Worm (Caenorhabditis elegans) whole organism, L2 larva: ENCODE results near the gene ccz-1.

ENCODE experiments used
- F13H6.1 ChIP-seq: sonication (generic microtip); optimal IDR thresholded peaks from 2 replicates; lab custom pipeline; 2016; ENCODE audit warnings: missing genetic modification characterization, missing compliant biosample characterization
- R02D3.7 ChIP-seq: fragments of 150-350 bp; optimal IDR thresholded peaks from 2 replicates; lab custom pipeline; 2014; ENCODE audit warnings: missing biosample characterization, missing genetic modification characterization
- Y55F3AM.14 ChIP-seq: fragments of 200-800 bp; sonication (Bioruptor generic); optimal IDR thresholded peaks from 2 replicates; lab custom pipeline; 2018; ENCODE audit warnings: mild to moderate bottlenecking, missing genetic modification characterization, missing compliant biosample characterization
- ZK546.5 ChIP-seq: sonication (generic microtip); optimal IDR thresholded peaks from 2 replicates; lab custom pipeline; 2017; ENCODE audit warnings: missing biosample characterization, missing genetic modification characterization
- crh-2 ChIP-seq: sonication (generic microtip); optimal IDR thresholded peaks from 2 replicates; lab custom pipeline; 2017; ENCODE audit warnings: missing biosample characterization, missing genetic modification characterization
- egl-27 ChIP-seq: sonication (generic microtip); optimal IDR thresholded peaks from 3 replicates; lab custom pipeline; 2017; ENCODE audit warnings: missing biosample characterization, missing genetic modification reagents, missing genetic modification characterization
- elt-3 ChIP-seq: sonication (generic microtip); optimal IDR thresholded peaks from 2 replicates; lab custom pipeline; 2017; ENCODE audit warnings: missing biosample characterization, missing genetic modification characterization
- fos-1 ChIP-seq: fragments of 150-350 bp; optimal IDR thresholded peaks from 2 replicates; lab custom pipeline; 2014; ENCODE audit warnings: missing biosample characterization, missing genetic modification characterization
- gmeb-1 ChIP-seq: fragments of 150-350 bp; optimal IDR thresholded peaks from 2 replicates; lab custom pipeline; 2014; ENCODE audit warnings: missing biosample characterization, missing genetic modification characterization
- lin-11 ChIP-seq: fragments of 150-350 bp; sonication (generic microtip); optimal IDR thresholded peaks from 2 replicates; lab custom pipeline; 2014; ENCODE audit warnings: missing biosample characterization, missing genetic modification characterization, inconsistent platforms, mixed read lengths
- lin-13 ChIP-seq: fragments of 150-350 bp; optimal IDR thresholded peaks from 2 replicates; lab custom pipeline; 2014; ENCODE audit warnings: missing biosample characterization, missing genetic modification reagents, missing genetic modification characterization
- lsy-2 ChIP-seq, 2 experiments: fragments of 150-350 bp in 1 of 2; sonication (generic microtip) in 1 of 2; optimal IDR thresholded peaks; 2 replicates each; lab custom pipeline; 2014 to 2017; ENCODE audit warnings: missing biosample characterization in 2 of 2, missing genetic modification characterization in 2 of 2
- mbf-1 ChIP-seq: sonication (generic microtip); optimal IDR thresholded peaks from 2 replicates; lab custom pipeline; 2017; ENCODE audit warnings: missing biosample characterization, missing genetic modification characterization
- nhr-11 ChIP-seq: fragments of 150-350 bp; optimal IDR thresholded peaks from 2 replicates; lab custom pipeline; 2014; ENCODE audit warnings: missing biosample characterization, missing genetic modification characterization
- nhr-12 ChIP-seq: fragments of 150-350 bp; optimal IDR thresholded peaks from 2 replicates; lab custom pipeline; 2014; ENCODE audit warnings: missing biosample characterization, missing genetic modification characterization
- nhr-129 ChIP-seq: fragments of 150-350 bp; optimal IDR thresholded peaks from 2 replicates; lab custom pipeline; 2014; ENCODE audit warnings: missing biosample characterization, missing genetic modification characterization
- nhr-21 ChIP-seq: fragments of 150-350 bp; optimal IDR thresholded peaks from 2 replicates; lab custom pipeline; 2014; ENCODE audit warnings: missing biosample characterization, missing genetic modification characterization
- nhr-237 ChIP-seq: fragments of 150-350 bp; optimal IDR thresholded peaks from 2 replicates; lab custom pipeline; 2014; ENCODE audit warnings: missing biosample characterization, missing genetic modification characterization
- nhr-25 ChIP-seq: fragments of 150-350 bp; sonication (generic microtip); optimal IDR thresholded peaks from 3 replicates; lab custom pipeline; 2014; ENCODE audit warnings: missing biosample characterization, missing genetic modification characterization
- peb-1 ChIP-seq: fragments of 150-350 bp; optimal IDR thresholded peaks from 2 replicates; lab custom pipeline; 2014; ENCODE audit warnings: missing biosample characterization, missing genetic modification characterization
- sem-4 ChIP-seq: fragments of 150-350 bp; optimal IDR thresholded peaks from 2 replicates; lab custom pipeline; 2014; ENCODE audit warnings: missing biosample characterization, missing genetic modification reagents, missing genetic modification characterization
- skn-1 ChIP-seq: sonication (generic microtip); optimal IDR thresholded peaks from 2 replicates; lab custom pipeline; 2017; ENCODE audit warnings: missing biosample characterization, missing genetic modification characterization
- sma-3 ChIP-seq: sonication (generic microtip); optimal IDR thresholded peaks from 2 replicates; lab custom pipeline; 2016; ENCODE audit warnings: missing genetic modification reagents, missing genetic modification characterization, missing compliant biosample characterization
- sma-9 ChIP-seq, 2 experiments: fragments of 150-350 bp in 1 of 2; sonication (generic microtip) in 1 of 2; optimal IDR thresholded peaks; 2 replicates each; lab custom pipeline; 2014 to 2016; ENCODE audit warnings: missing genetic modification characterization in 2 of 2, mild to moderate bottlenecking in 1 of 2, missing biosample characterization in 1 of 2, missing compliant biosample characterization in 1 of 2, missing genetic modification reagents in 1 of 2, moderate library complexity in 1 of 2
- unc-55 ChIP-seq: fragments of 150-350 bp; sonication (generic microtip); optimal IDR thresholded peaks from 3 replicates; lab custom pipeline; 2014; ENCODE audit warnings: missing biosample characterization, missing genetic modification reagents, missing genetic modification characterization
- unc-62 ChIP-seq: fragments of 150-350 bp; optimal IDR thresholded peaks from 2 replicates; lab custom pipeline; 2014; ENCODE audit warnings: missing biosample characterization, missing genetic modification reagents, missing genetic modification characterization
- ztf-11 ChIP-seq: sonication (generic microtip); optimal IDR thresholded peaks from 2 replicates; lab custom pipeline; 2017; ENCODE audit warnings: missing biosample characterization, missing genetic modification characterization

Gene ccz-1

ce11 chrV:13716531-13716930 is 37.9 kb downstream of the ccz-1 start, which contains the start of gene T01D3.6:
Gene T01D3.6, plus strand, starts transcription at chrV:13716824.
- no peak for TF ChIP-seq nhr-129 (tag; lab: Kevin White, UChicago)
- TF ChIP-seq lin-11: no peak
- TF ChIP-seq fos-1 (tag; lab: Kevin White, UChicago): peak; percentile 88
- no peak for TF ChIP-seq elt-3 (tag; lab: Kevin White, UChicago)
- peak; percentile 34 for TF ChIP-seq gmeb-1 (tag; lab: Kevin White, UChicago)
- TF ChIP-seq sma-9 (GFP tag; optimal IDR thresholded peaks at IDR 0.05; lab: Kevin White, UChicago): peak; percentile 56
- TF ChIP-seq sma-9 (tag; optimal IDR thresholded peaks at IDR 0.05; lab: Kevin White, UChicago): no peak

ce11 chrV:13724781-13725180 is 46.1 kb downstream of the ccz-1 start, which contains the start of gene F35E12.2:
Gene F35E12.2, minus strand, starts transcription at chrV:13724881.
- TF ChIP-seq ZK546.5 (tag; lab: Kevin White, UChicago): no peak
- TF ChIP-seq peb-1 (tag; lab: Kevin White, UChicago): no peak
- no peak for TF ChIP-seq nhr-11
- no peak for TF ChIP-seq sem-4
- TF ChIP-seq lsy-2 (tag; optimal IDR thresholded peaks at IDR 0.05; lab: Kevin White, UChicago): no peak
- no peak for TF ChIP-seq Y55F3AM.14 (GFP tag; lab: Kevin White, UChicago)

- no peak for TF ChIP-seq unc-62 (GFP tag; lab: Kevin White, UChicago)
- TF ChIP-seq nhr-21 (tag; lab: Kevin White, UChicago): no peak
- TF ChIP-seq gmeb-1 (tag; lab: Kevin White, UChicago): no peak
- TF ChIP-seq F13H6.1 (tag; lab: Kevin White, UChicago): no peak
- no peak for TF ChIP-seq peb-1 (tag; lab: Kevin White, UChicago)
These were observed 46.9 kb downstream of the ccz-1 start, which contains the start of gene fbxa-181 for ce11 chrV:13725574-13725973. Gene fbxa-181, plus strand, starts transcription at chrV:13725874.

- TF ChIP-seq lin-11 (no peak), nhr-25 (tag; lab: Kevin White, UChicago) (no peak), skn-1 (peak; percentile 48), R02D3.7 (tag; lab: Kevin White, UChicago) (no peak), nhr-237 (no peak), sma-3 (GFP tag; lab: Kevin White, UChicago) (no peak), ztf-11 (tag; lab: Kevin White, UChicago) (no peak), unc-55 (GFP tag; lab: Kevin White, UChicago) (no peak), nhr-12 (tag; lab: Kevin White, UChicago) (no peak), lin-13 (GFP tag; lab: Kevin White, UChicago) (no peak), mbf-1 (tag; lab: Kevin White, UChicago) (no peak), crh-2 (tag; lab: Kevin White, UChicago) (no peak), egl-27 (tag; lab: Kevin White, UChicago) (no peak), fos-1 (tag; lab: Kevin White, UChicago) (peak; percentile 91), nhr-21 (tag; lab: Kevin White, UChicago) (no peak)
These were observed 52.1 kb downstream of the ccz-1 start, which contains the start of gene dct-17 for ce11 chrV:13730762-13731161. Gene dct-17, minus strand, starts transcription at chrV:13730784.
